Worm (Caenorhabditis elegans) whole organism, dauer: ENCODE results near the gene fbxa-30.

Experiments used
- unc-62 ChIP-seq: sonication (generic microtip); optimal IDR thresholded peaks from 2 replicates; lab custom pipeline; 2017; ENCODE audit warnings: missing biosample characterization, missing genetic modification reagents, missing genetic modification characterization

Gene fbxa-30

DNA sequence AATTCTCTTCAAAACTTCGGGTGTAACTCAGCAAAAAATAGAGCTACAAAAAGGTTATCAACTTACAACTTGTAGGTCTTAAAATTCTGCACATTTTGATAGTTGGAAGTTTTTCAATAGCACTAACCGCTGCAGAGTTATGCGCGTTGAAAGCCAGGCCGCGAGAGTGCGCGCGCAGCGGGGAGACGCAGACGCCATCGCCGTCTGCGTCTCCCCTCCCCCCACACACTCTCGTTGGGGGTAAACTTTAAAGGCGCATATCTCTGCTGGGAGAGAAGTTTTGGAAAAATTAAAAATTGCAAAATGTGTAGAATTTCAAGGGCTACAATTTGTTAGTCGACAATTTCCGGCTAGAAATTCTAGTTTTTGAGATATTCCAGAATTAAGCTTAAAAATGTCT is 45.9 kb downstream of the fbxa-30 start:
- TF ChIP-seq unc-62 (GFP tag; lab: Kevin White, UChicago) = no peak

DNA sequence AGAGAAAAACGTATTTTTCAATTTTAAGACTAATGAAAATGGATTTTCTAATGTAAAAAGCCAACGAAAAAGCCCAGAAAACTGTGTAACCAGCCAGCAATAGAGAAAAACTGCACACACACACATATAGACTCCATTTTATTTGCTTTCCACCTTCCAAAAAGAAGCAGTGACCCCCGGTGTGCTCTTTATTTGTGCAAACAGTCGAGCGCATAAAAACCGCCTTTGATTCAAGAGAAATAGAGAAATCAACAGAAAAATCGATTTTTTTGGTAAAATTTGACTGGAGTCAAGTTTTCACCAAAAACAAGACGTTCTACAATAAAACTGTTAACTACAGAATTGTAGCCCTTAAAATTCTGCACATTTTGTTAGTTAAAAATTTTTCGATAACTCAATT is 46.8 kb downstream of the fbxa-30 start:
- TF ChIP-seq unc-62 (GFP tag; lab: Kevin White, UChicago) = no peak

DNA sequence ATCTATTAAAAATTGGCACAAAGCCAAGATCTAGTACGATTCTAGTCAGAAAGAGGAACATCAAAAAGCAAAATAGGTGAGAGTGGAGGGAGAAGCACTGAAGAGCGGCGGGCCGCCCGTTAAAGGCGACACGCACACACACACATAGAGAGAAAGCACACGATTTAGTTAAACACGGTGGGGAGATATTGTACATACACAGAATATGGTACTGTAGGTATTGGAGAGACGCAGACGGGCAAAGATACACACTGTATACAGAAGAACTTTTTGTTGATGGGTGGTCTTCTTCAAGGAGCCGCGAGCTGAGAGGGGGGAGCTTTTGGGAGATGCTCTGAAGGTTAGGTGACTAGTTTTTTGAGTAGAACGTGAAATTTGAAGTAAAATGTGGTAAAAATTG is 49.2 kb downstream of the fbxa-30 start:
- TF ChIP-seq unc-62 (GFP tag; lab: Kevin White, UChicago) = no peak

DNA sequence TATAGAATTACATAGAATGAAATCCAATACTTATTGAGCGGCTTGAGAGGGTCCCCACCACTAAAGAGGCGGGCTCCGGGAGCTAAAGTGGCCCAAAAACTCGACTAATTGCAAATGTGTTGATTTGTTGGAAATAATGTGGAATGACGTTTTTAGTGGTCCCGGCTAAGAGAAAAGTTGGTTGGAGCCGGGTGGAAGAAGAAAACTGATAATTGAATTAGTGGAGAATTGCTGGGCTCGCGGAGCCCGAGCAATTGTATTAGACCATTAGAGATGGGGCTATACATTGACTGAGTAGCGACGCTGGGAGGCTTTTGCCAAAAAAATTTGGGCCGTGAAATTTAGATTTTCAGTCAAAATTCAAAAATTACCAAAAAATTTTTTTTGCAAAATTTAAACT is 49.8 kb downstream of the fbxa-30 start:
- no peak for TF ChIP-seq unc-62 (GFP tag; lab: Kevin White, UChicago)

DNA sequence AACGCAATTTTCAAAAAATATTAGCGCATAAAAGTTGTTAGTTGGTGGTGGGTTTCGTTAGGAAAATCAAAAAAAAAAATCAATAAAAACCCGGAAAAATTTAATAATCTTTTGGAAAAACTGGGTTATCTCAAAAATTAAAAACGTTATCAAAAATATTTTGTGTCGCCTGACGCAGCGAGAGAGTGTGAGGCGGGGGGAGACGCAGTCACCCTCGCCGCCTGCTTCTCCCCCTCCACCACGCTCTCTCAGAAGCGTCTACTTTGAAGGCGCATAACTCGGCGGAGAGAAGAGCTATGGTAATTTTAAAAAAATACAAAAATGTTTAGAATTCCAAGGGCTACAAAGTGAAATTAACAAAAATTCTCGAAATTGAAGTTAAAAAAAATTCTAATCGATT is 50.3 kb downstream of the fbxa-30 start:
- no peak for TF ChIP-seq unc-62 (GFP tag; lab: Kevin White, UChicago)
